Worm (Caenorhabditis elegans) whole organism, L1 larva: ENCODE results near the gene mrpl-10.
A peak's percentile ranks its signal among the peaks of the same experiment; 100 is the strongest.

Source experiments
- F16B12.6 ChIP-seq: fragments of 150-350 bp; optimal IDR thresholded peaks from 2 replicates; lab custom pipeline; 2014; ENCODE audit warnings: missing biosample characterization, missing genetic modification characterization
- aly-2 ChIP-seq: fragments of 150-350 bp; optimal IDR thresholded peaks from 2 replicates; lab custom pipeline; 2014; ENCODE audit warnings: missing biosample characterization, missing genetic modification characterization
- ama-1 ChIP-seq: fragments of 150-350 bp; optimal IDR thresholded peaks from 2 replicates; lab custom pipeline; 2014
- blmp-1 ChIP-seq: fragments of 150-350 bp; optimal IDR thresholded peaks from 2 replicates; lab custom pipeline; 2014; ENCODE audit warnings: missing biosample characterization, missing genetic modification characterization
- ceh-82 ChIP-seq, 3 experiments: fragments of 150-350 bp in 1 of 3; sonication (generic microtip) in 2 of 3; optimal IDR thresholded peaks; 2 replicates each; lab custom pipeline; 2014 to 2017; ENCODE audit warnings: missing biosample characterization in 3 of 3, missing genetic modification characterization in 3 of 3
- ceh-88 ChIP-seq: fragments of 200-800 bp; sonication (Bioruptor generic); IDR thresholded peaks from 2 replicates; pipeline ENCODE4 v1.3.6; 2022; ENCODE audit warnings: missing genetic modification characterization, missing compliant biosample characterization
- ceh-90 ChIP-seq: sonication (generic microtip); optimal IDR thresholded peaks from 2 replicates; lab custom pipeline; 2016; ENCODE audit warnings: missing genetic modification characterization, missing compliant biosample characterization
- efl-1 ChIP-seq, 4 experiments: fragments of 150-350 bp; optimal IDR thresholded peaks in 3 of 4; peaks in 1 of 4; 1 replicate in 1 of 4; 2 replicates in 3 of 4; lab custom pipeline; 2014; ENCODE audit warnings: missing biosample characterization in 2 of 4, missing genetic modification characterization in 2 of 4, missing genetic modification reagents in 2 of 4
- egl-13 ChIP-seq: sonication (generic microtip); optimal IDR thresholded peaks from 2 replicates; lab custom pipeline; 2016; ENCODE audit warnings: missing genotype, missing genetic modification reagents, missing genetic modification characterization, missing compliant biosample characterization
- elt-2 ChIP-seq: sonication (generic microtip); optimal IDR thresholded peaks from 2 replicates; lab custom pipeline; 2016; ENCODE audit warnings: missing genetic modification characterization, mild to moderate bottlenecking, inconsistent platforms, missing compliant biosample characterization, missing genetic modification reagents
- elt-3 ChIP-seq, 6 experiments: fragments of 150-350 bp in 1 of 6; sonication (generic microtip); optimal IDR thresholded peaks; 2 replicates each; lab custom pipeline; 2017 to 2018; ENCODE audit warnings: missing biosample characterization in 6 of 6, missing genetic modification characterization in 6 of 6, inconsistent platforms in 1 of 6
- fkh-4 ChIP-seq: sonication (generic microtip); optimal IDR thresholded peaks from 2 replicates; lab custom pipeline; 2016; ENCODE audit warnings: missing compliant biosample characterization, missing genetic modification characterization, borderline replicate concordance
- fkh-8 ChIP-seq: sonication (generic microtip); optimal IDR thresholded peaks from 2 replicates; lab custom pipeline; 2016; ENCODE audit warnings: mild to moderate bottlenecking, missing genetic modification characterization, missing compliant biosample characterization
- fos-1 ChIP-seq: fragments of 150-350 bp; optimal IDR thresholded peaks from 2 replicates; lab custom pipeline; 2014; ENCODE audit warnings: missing biosample characterization, missing genetic modification characterization
- grh-1 ChIP-seq: fragments of 200-800 bp; sonication (Bioruptor generic); IDR thresholded peaks from 2 replicates; pipeline ENCODE4 v1.3.6; 2022; ENCODE audit warnings: missing genetic modification reagents, missing genetic modification characterization, missing compliant biosample characterization
- hlh-17 ChIP-seq: fragments of 200-800 bp; sonication (Bioruptor generic); optimal IDR thresholded peaks from 2 replicates; lab custom pipeline; 2018; ENCODE audit warnings: missing genetic modification characterization, mild to moderate bottlenecking, missing compliant biosample characterization, moderate library complexity, borderline replicate concordance
- hlh-4 ChIP-seq: sonication (generic microtip); optimal IDR thresholded peaks from 2 replicates; lab custom pipeline; 2016; ENCODE audit warnings: mild to moderate bottlenecking, missing genetic modification characterization, missing compliant biosample characterization
- hpl-2 ChIP-seq: fragments of 150-350 bp; optimal IDR thresholded peaks from 2 replicates; lab custom pipeline; 2014; ENCODE audit warnings: missing biosample characterization, missing genetic modification reagents, missing genetic modification characterization
- irx-1 ChIP-seq: sonication (generic microtip); optimal IDR thresholded peaks from 2 replicates; lab custom pipeline; 2016; ENCODE audit warnings: missing genetic modification characterization, missing compliant biosample characterization
- lin-35 ChIP-seq, 2 experiments: fragments of 150-350 bp; optimal IDR thresholded peaks; 2 replicates each; lab custom pipeline; 2014; ENCODE audit warnings: missing biosample characterization in 2 of 2, missing genetic modification characterization in 2 of 2, missing genetic modification reagents in 2 of 2
- lin-39 ChIP-seq: fragments of 150-350 bp; optimal IDR thresholded peaks from 2 replicates; lab custom pipeline; 2014; ENCODE audit warnings: missing biosample characterization, missing genetic modification reagents, missing genetic modification characterization
- mab-9 ChIP-seq: fragments of 200-800 bp; sonication (Bioruptor generic); IDR thresholded peaks from 2 replicates; pipeline ENCODE4 v1.3.6; 2022; ENCODE audit warnings: missing genetic modification reagents, missing genetic modification characterization, missing compliant biosample characterization
- mdl-1 ChIP-seq, 2 experiments: fragments of 150-350 bp; optimal IDR thresholded peaks; 2 replicates each; lab custom pipeline; 2014 to 2017; ENCODE audit warnings: missing biosample characterization in 2 of 2, missing genetic modification characterization in 2 of 2, inconsistent platforms in 1 of 2
- nhr-11 ChIP-seq: fragments of 150-350 bp; optimal IDR thresholded peaks from 2 replicates; lab custom pipeline; 2014; ENCODE audit warnings: missing biosample characterization, missing genetic modification characterization
- nhr-12 ChIP-seq: sonication (generic microtip); optimal IDR thresholded peaks from 2 replicates; lab custom pipeline; 2017; ENCODE audit warnings: missing biosample characterization, missing genetic modification characterization
- nhr-19 ChIP-seq: fragments of 200-800 bp; sonication (Bioruptor generic); conservative IDR thresholded peaks from 2 replicates; pipeline ENCODE4 v1.3.6; 2022; ENCODE audit warnings: missing genetic modification characterization, missing compliant biosample characterization
- nhr-20 ChIP-seq: sonication (generic microtip); optimal IDR thresholded peaks from 2 replicates; lab custom pipeline; 2016; ENCODE audit warnings: mild to moderate bottlenecking, missing genetic modification characterization, missing compliant biosample characterization
- nhr-237 ChIP-seq: fragments of 150-350 bp; optimal IDR thresholded peaks from 2 replicates; lab custom pipeline; 2014; ENCODE audit warnings: missing biosample characterization, missing genetic modification characterization
- nhr-71 ChIP-seq: sonication (generic microtip); optimal IDR thresholded peaks from 2 replicates; lab custom pipeline; 2016; ENCODE audit warnings: mild to moderate bottlenecking, missing genetic modification characterization, moderate library complexity, missing compliant biosample characterization
- nhr-77 ChIP-seq: fragments of 150-350 bp; optimal IDR thresholded peaks from 2 replicates; lab custom pipeline; 2014; ENCODE audit warnings: missing biosample characterization, missing genetic modification characterization
- nhr-84 ChIP-seq: sonication (generic microtip); optimal IDR thresholded peaks from 2 replicates; lab custom pipeline; 2017; ENCODE audit warnings: missing biosample characterization, missing genetic modification characterization
- nhr-85 ChIP-seq: sonication (generic microtip); peaks from one replicate; lab custom pipeline; 2016; ENCODE audit warnings: missing genetic modification characterization, inconsistent platforms, missing compliant biosample characterization
- pag-3 ChIP-seq: sonication (generic microtip); optimal IDR thresholded peaks from 2 replicates; lab custom pipeline; 2017; ENCODE audit warnings: missing genetic modification characterization, mild to moderate bottlenecking, missing compliant biosample characterization, antibody characterized with exemption, borderline replicate concordance; ENCODE audit not compliant: insufficient read depth
- pax-3 ChIP-seq: fragments of 200-800 bp; sonication (Bioruptor generic); optimal IDR thresholded peaks from 2 replicates; lab custom pipeline; 2018; ENCODE audit warnings: mild to moderate bottlenecking, missing genetic modification characterization, moderate library complexity, missing compliant biosample characterization
- pqm-1 ChIP-seq: sonication (generic microtip); optimal IDR thresholded peaks from 3 replicates; lab custom pipeline; 2017; ENCODE audit warnings: missing biosample characterization, missing genetic modification characterization
- sptf-1 ChIP-seq: fragments of 150-350 bp; optimal IDR thresholded peaks from 2 replicates; lab custom pipeline; 2014; ENCODE audit warnings: missing biosample characterization, missing genetic modification characterization
- sup-37 ChIP-seq: fragments of 200-800 bp; sonication (Bioruptor generic); optimal IDR thresholded peaks from 2 replicates; lab custom pipeline; 2018; ENCODE audit warnings: mild to moderate bottlenecking, missing genetic modification characterization, missing compliant biosample characterization
- swsn-7 ChIP-seq: sonication (generic microtip); optimal IDR thresholded peaks from 2 replicates; lab custom pipeline; 2016; ENCODE audit warnings: missing genetic modification characterization, missing compliant biosample characterization
- vab-15 ChIP-seq: sonication (generic microtip); optimal IDR thresholded peaks from 2 replicates; lab custom pipeline; 2017; ENCODE audit warnings: missing genotype, mild to moderate bottlenecking, missing genetic modification characterization, missing compliant biosample characterization
- zip-4 ChIP-seq: fragments of 200-800 bp; sonication (Bioruptor generic); optimal IDR thresholded peaks from 2 replicates; lab custom pipeline; 2018; ENCODE audit warnings: mild to moderate bottlenecking, missing genetic modification characterization, moderate library complexity, missing compliant biosample characterization
- ztf-11 ChIP-seq, 2 experiments: sonication (generic microtip); optimal IDR thresholded peaks; 2 replicates each; lab custom pipeline; 2016 to 2017; ENCODE audit warnings: missing genetic modification characterization in 2 of 2, missing biosample characterization in 1 of 2, missing compliant biosample characterization in 1 of 2

Gene mrpl-10

ce11 chrII:8269855-8270647, 8.3 kb downstream of the mrpl-10 start, which contains the start of gene tdc-1:
Gene tdc-1 (plus strand): TSS chrII:8270597.
- no peak for TF ChIP-seq blmp-1 (tag; lab: Kevin White, UChicago)
- TF ChIP-seq elt-2 (tag; lab: Kevin White, UChicago): peak; percentile 20
- no peak for TF ChIP-seq irx-1 (tag; lab: Kevin White, UChicago)
- no peak for TF ChIP-seq nhr-19 (GFP tag; lab: Robert Waterston, UW)
- TF ChIP-seq pax-3 (tag; lab: Kevin White, UChicago): no peak
- TF ChIP-seq efl-1 (optimal IDR thresholded peaks at IDR 0.05; lab: Kevin White, UChicago): no peak
- TF ChIP-seq efl-1 (GFP tag; optimal IDR thresholded peaks at IDR 0.05 in 1 of 2; lab: Kevin White, UChicago): peak in 1 of 2 experiments; percentile 66
- TF ChIP-seq, all 84 proteins: peak for 2

- TF ChIP-seq sup-37 (GFP tag; lab: Kevin White, UChicago) (no peak), pax-3 (tag; lab: Kevin White, UChicago) (no peak), irx-1 (tag; lab: Kevin White, UChicago) (no peak), fkh-4 (no peak), fkh-8 (no peak), sptf-1 (tag; lab: Kevin White, UChicago) (no peak), nhr-237 (tag; lab: Kevin White, UChicago) (no peak), nhr-71 (tag; lab: Kevin White, UChicago) (no peak), nhr-77 (tag; lab: Kevin White, UChicago) (no peak)
- TF ChIP-seq, all 84 proteins: peak for 0
These were observed 9.0 kb downstream of the mrpl-10 start, which contains the start of gene K01C8.2 for ce11 chrII:8269351-8269750. Gene K01C8.2 (minus strand): TSS chrII:8269451.

ce11 chrII:8267679-8268078, 10.6 kb downstream of the mrpl-10 start:
- TF ChIP-seq lin-35 (GFP tag; optimal IDR thresholded peaks at IDR 0.05; lab: Kevin White, UChicago) (peak in 1 of 2 experiments; percentile 1), grh-1 (GFP tag; lab: Robert Waterston, UW) (peak; percentile 37; the same call in 1 of the 2 replicates), hlh-4 (tag; lab: Kevin White, UChicago) (no peak), nhr-85 (peak; percentile 13), mab-9 (GFP tag; lab: Robert Waterston, UW) (no peak), blmp-1 (tag; lab: Kevin White, UChicago) (peak; percentile 37)
- TF ChIP-seq, all 84 proteins: peak for 4

- TF ChIP-seq F16B12.6 (tag; lab: Kevin White, UChicago) (no peak), blmp-1 (tag; lab: Kevin White, UChicago) (peak; percentile 33), vab-15 (tag; lab: Kevin White, UChicago) (no peak), aly-2 (no peak), ceh-82 (tag; optimal IDR thresholded peaks at IDR 0.05; lab: Kevin White, UChicago) (no peak), efl-1 (optimal IDR thresholded peaks at IDR 0.05; lab: Kevin White, UChicago) (no peak), efl-1 (GFP tag; optimal IDR thresholded peaks at IDR 0.05 in 1 of 2; lab: Kevin White, UChicago) (peak in 1 of 2 experiments; percentile 45), lin-39 (tag; lab: Kevin White, UChicago) (no peak), elt-2 (tag; lab: Kevin White, UChicago) (peak; percentile 73), sptf-1 (tag; lab: Kevin White, UChicago) (no peak), zip-4 (GFP tag; lab: Kevin White, UChicago) (no peak), fos-1 (tag; lab: Kevin White, UChicago) (no peak), sup-37 (GFP tag; lab: Kevin White, UChicago) (no peak), hlh-17 (GFP tag; lab: Kevin White, UChicago) (no peak), lin-35 (GFP tag; optimal IDR thresholded peaks at IDR 0.05; lab: Kevin White, UChicago) (no peak), nhr-12 (tag; lab: Kevin White, UChicago) (no peak), hpl-2 (no peak), nhr-11 (tag; lab: Kevin White, UChicago) (no peak), nhr-71 (tag; lab: Kevin White, UChicago) (no peak), nhr-77 (tag; lab: Kevin White, UChicago) (no peak), pqm-1 (tag; lab: Kevin White, UChicago) (peak; percentile 8), ztf-11 (tag; optimal IDR thresholded peaks at IDR 0.05; lab: Kevin White, UChicago) (no peak), egl-13 (tag; lab: Kevin White, UChicago) (no peak), pag-3 (no peak), nhr-84 (no peak), mdl-1 (tag; optimal IDR thresholded peaks at IDR 0.05; lab: Kevin White, UChicago) (no peak), ama-1 (lab: Kevin White, UChicago) (no peak), elt-3 (tag; optimal IDR thresholded peaks at IDR 0.05; lab: Kevin White, UChicago) (peak in 1 of 6 experiments; percentile 17), nhr-20 (no peak), ceh-90 (tag; lab: Kevin White, UChicago) (no peak), ceh-88 (GFP tag; lab: Robert Waterston, UW) (no peak), hlh-4 (tag; lab: Kevin White, UChicago) (no peak), swsn-7 (tag; lab: Kevin White, UChicago) (no peak), nhr-237 (tag; lab: Kevin White, UChicago) (no peak), nhr-19 (GFP tag; lab: Robert Waterston, UW) (no peak)
These were observed 11.8 kb downstream of the mrpl-10 start for ce11 chrII:8266559-8266958.
